Worm (Caenorhabditis elegans): Measurements from ENCODE around the gene cic-1.
"Not testable (repeated sequence)": the region's sequence is repeated elsewhere in the genome, so short reads cannot be mapped to it uniquely, and the experiment has no call there.

ce11 chrIII:2435373-2435772 is 34.4 kb upstream of the cic-1 start, which contains the start of gene W04B5.6:
- TF ChIP-seq F49E8.2 (tag; optimal IDR thresholded peaks at IDR 0.05; ENCODE audit: borderline replicate concordance); nhr-77 (tag; optimal IDR thresholded peaks at IDR 0.05); lin-39 (tag; optimal IDR thresholded peaks at IDR 0.05); dmd-8 (GFP tag; IDR thresholded peaks at IDR 0.05); nhr-6 (tag; optimal IDR thresholded peaks at IDR 0.05): not testable (repeated sequence)
